Worm (Caenorhabditis elegans): ENCODE data around the gene F11F1.1.

Gene F11F1.1

ce11 chrIII:13423414-13423813 is 28.1 kb downstream of the F11F1.1 start, which contains the start of gene exo-1 (continued):
- no peak for TF ChIP-seq nhr-84 (tag; optimal IDR thresholded peaks at IDR 0.05)
- peak; percentile 71 for TF ChIP-seq nhr-85 (tag)
- TF ChIP-seq mdl-1 (tag; optimal IDR thresholded peaks at IDR 0.05) = peak in 1 of 2 experiments; percentile 18
- peak; percentile 77 for TF ChIP-seq unc-130 (tag; optimal IDR thresholded peaks at IDR 0.05)
- peak in 3 of 6 experiments; percentile 40 to 89 (median 45) for TF ChIP-seq elt-3 (tag; optimal IDR thresholded peaks at IDR 0.05)
- peak; percentile 53 for TF ChIP-seq lin-15B (tag; optimal IDR thresholded peaks at IDR 0.05)
- TF ChIP-seq rnt-1 (tag; optimal IDR thresholded peaks at IDR 0.05) = peak; percentile 50
- TF ChIP-seq lin-39 (tag; optimal IDR thresholded peaks at IDR 0.05) = no peak
- no peak for TF ChIP-seq mab-9 (GFP tag; IDR thresholded peaks at IDR 0.05)
- peak; percentile 10 for TF ChIP-seq mep-1 (tag; optimal IDR thresholded peaks at IDR 0.05)
- peak; percentile 52 for TF ChIP-seq nhr-90 (tag; optimal IDR thresholded peaks at IDR 0.05; ENCODE audit: poor library complexity)
- peak; percentile 50 for TF ChIP-seq lir-3 (tag; optimal IDR thresholded peaks at IDR 0.05; ENCODE audit: poor library complexity)
- TF ChIP-seq lin-35 (GFP tag; optimal IDR thresholded peaks at IDR 0.05) = peak; percentile 83 to 98
- peak; percentile 65 for TF ChIP-seq F16B12.6 (tag; optimal IDR thresholded peaks at IDR 0.05)
- TF ChIP-seq lin-14 (GFP tag; optimal IDR thresholded peaks at IDR 0.05) = no peak
- no peak for TF ChIP-seq hlh-4 (tag; optimal IDR thresholded peaks at IDR 0.05)
- TF ChIP-seq fkh-8 (tag; optimal IDR thresholded peaks at IDR 0.05) = peak; percentile 7
- peak; percentile 40 to 89 for TF ChIP-seq lsy-2 (tag; optimal IDR thresholded peaks at IDR 0.05)
- TF ChIP-seq pax-3 (tag; optimal IDR thresholded peaks at IDR 0.05) = peak; percentile 2
- peak; percentile 58 for TF ChIP-seq lin-13 (GFP tag; optimal IDR thresholded peaks at IDR 0.05)
- peak; percentile 26 for TF ChIP-seq vab-15 (tag; optimal IDR thresholded peaks at IDR 0.05)
- TF ChIP-seq ceh-88 (GFP tag; IDR thresholded peaks at IDR 0.05) = no peak
- TF ChIP-seq swsn-7 (tag; optimal IDR thresholded peaks at IDR 0.05) = no peak

ce11 chrIII:13426036-13426435 is 30.7 kb downstream of the F11F1.1 start, which contains the start of gene cope-1:
Gene cope-1, plus strand, starts transcription at chrIII:13426264.
- TF ChIP-seq zip-4 (GFP tag; optimal IDR thresholded peaks at IDR 0.05) = no peak
- peak in 1 of 3 experiments; percentile 14 for TF ChIP-seq ceh-82 (tag; optimal IDR thresholded peaks at IDR 0.05)
- TF ChIP-seq F16B12.6 (tag; optimal IDR thresholded peaks at IDR 0.05) = peak; percentile 81
- TF ChIP-seq snu-23 (GFP tag; optimal IDR thresholded peaks at IDR 0.05) = peak; percentile 44
- peak; percentile 20 for TF ChIP-seq xbp-1 (tag; optimal IDR thresholded peaks at IDR 0.05)
- peak; percentile 32 for TF ChIP-seq mep-1 (tag; optimal IDR thresholded peaks at IDR 0.05)
- TF ChIP-seq lin-35 (GFP tag; optimal IDR thresholded peaks at IDR 0.05) = peak; percentile 49 to 55
- peak; percentile 11 for TF ChIP-seq swsn-7 (tag; optimal IDR thresholded peaks at IDR 0.05)
- TF ChIP-seq aly-2 (tag; optimal IDR thresholded peaks at IDR 0.05) = no peak
- TF ChIP-seq mdl-1 (tag; optimal IDR thresholded peaks at IDR 0.05) = no peak
- peak; percentile 27 to 54 for TF ChIP-seq efl-1 (optimal IDR thresholded peaks at IDR 0.05)
- TF ChIP-seq efl-1 (GFP tag; optimal IDR thresholded peaks at IDR 0.05 in 1 of 2) = peak; percentile 61 to 92
- TF ChIP-seq nhr-47 (tag; optimal IDR thresholded peaks at IDR 0.05) = peak; percentile 43
- TF ChIP-seq dpl-1 (GFP tag; optimal IDR thresholded peaks at IDR 0.05) = peak; percentile 27 to 61 (median 53)
- no peak for TF ChIP-seq snpc-4 (tag; optimal IDR thresholded peaks at IDR 0.05)
- peak; percentile 22 to 69 for TF ChIP-seq lsy-2 (tag; optimal IDR thresholded peaks at IDR 0.05)
- TF ChIP-seq egl-13 (tag; optimal IDR thresholded peaks at IDR 0.05) = no peak
- peak; percentile 30 for TF ChIP-seq nhr-71 (tag; optimal IDR thresholded peaks at IDR 0.05)
- peak; percentile 47 for TF ChIP-seq blmp-1 (tag; optimal IDR thresholded peaks at IDR 0.05)

ce11 chrIII:13427817-13428216 is 32.5 kb downstream of the F11F1.1 start:
- TF ChIP-seq F16B12.6 (tag; optimal IDR thresholded peaks at IDR 0.05) = no peak

DNA sequence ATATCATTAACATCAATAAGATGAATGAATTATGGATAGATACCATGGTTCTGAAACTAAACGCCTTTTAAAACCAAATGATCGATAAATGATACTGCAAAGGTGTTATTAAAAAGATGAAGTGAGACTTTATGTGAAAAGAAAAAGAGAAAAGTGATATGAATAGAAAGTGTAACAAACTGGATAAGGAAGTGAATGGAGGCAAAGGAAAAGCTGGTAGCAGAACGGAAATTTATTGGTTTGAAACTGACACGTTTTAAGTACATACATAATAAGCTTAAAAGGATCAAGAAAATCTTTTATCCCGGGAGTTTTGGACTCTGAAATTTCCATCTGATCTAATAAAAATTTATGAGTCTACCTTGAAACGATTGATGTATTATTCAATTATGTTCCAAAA is 34.3 kb downstream of the F11F1.1 start, which contains the start of gene bli-5:
TSS of gene bli-5 (minus strand) at position 101 of the 400 bp plus-strand sequence.
- TF ChIP-seq lir-3 (tag; optimal IDR thresholded peaks at IDR 0.05; ENCODE audit: poor library complexity) = no peak
- TF ChIP-seq dsc-1 (tag; optimal IDR thresholded peaks at IDR 0.05) = no peak
- no peak for TF ChIP-seq xbp-1 (tag; optimal IDR thresholded peaks at IDR 0.05)
- no peak for TF ChIP-seq lin-13 (GFP tag; optimal IDR thresholded peaks at IDR 0.05)
- TF ChIP-seq ces-1 (GFP tag; optimal IDR thresholded peaks at IDR 0.05) = no peak

All from whole organism, L1 larva.